Worm (Caenorhabditis elegans) whole organism, late embryonic: ENCODE data around the gene ddn-1.

ENCODE experiments used
- C08G9.2 ChIP-seq: sonication (generic microtip); optimal IDR thresholded peaks from 2 replicates; lab custom pipeline; 2016; ENCODE audit warnings: mild to moderate bottlenecking, missing genetic modification characterization, moderate library complexity, missing compliant biosample characterization
- K02D7.2 ChIP-seq: sonication (generic microtip); optimal IDR thresholded peaks from 2 replicates; lab custom pipeline; 2017; ENCODE audit warnings: mild to moderate bottlenecking, missing genetic modification characterization, missing compliant biosample characterization
- T23F11.4 ChIP-seq: fragments of 200-800 bp; sonication (Bioruptor generic); optimal IDR thresholded peaks from 2 replicates; lab custom pipeline; 2018; ENCODE audit warnings: mild to moderate bottlenecking, missing genetic modification characterization, missing compliant biosample characterization
- Y22D7AL.16 ChIP-seq: sonication (generic microtip); optimal IDR thresholded peaks from 2 replicates; lab custom pipeline; 2016; ENCODE audit warnings: missing genetic modification characterization, missing compliant biosample characterization
- ama-1 ChIP-seq: fragments of 150-350 bp; optimal IDR thresholded peaks from 2 replicates; lab custom pipeline; 2014
- ceh-19 ChIP-seq: fragments of 200-800 bp; sonication (Bioruptor generic); optimal IDR thresholded peaks from 2 replicates; lab custom pipeline; 2018; ENCODE audit warnings: mild to moderate bottlenecking, missing genetic modification characterization, missing compliant biosample characterization
- ceh-2 ChIP-seq: sonication (generic microtip); optimal IDR thresholded peaks from 2 replicates; lab custom pipeline; 2016; ENCODE audit warnings: missing genotype, missing genetic modification characterization, missing compliant biosample characterization
- ceh-22 ChIP-seq: sonication (generic microtip); optimal IDR thresholded peaks from 2 replicates; lab custom pipeline; 2017; ENCODE audit warnings: missing biosample characterization, missing genetic modification characterization
- ceh-31 ChIP-seq: sonication (generic microtip); optimal IDR thresholded peaks from 2 replicates; lab custom pipeline; 2016; ENCODE audit warnings: missing genetic modification characterization, missing compliant biosample characterization
- ceh-34 ChIP-seq: sonication (generic microtip); optimal IDR thresholded peaks from 2 replicates; lab custom pipeline; 2016; ENCODE audit warnings: mild to moderate bottlenecking, missing genetic modification characterization, missing compliant biosample characterization
- ceh-48 ChIP-seq: sonication (generic microtip); optimal IDR thresholded peaks from 2 replicates; lab custom pipeline; 2016; ENCODE audit warnings: missing genetic modification characterization, inconsistent platforms, missing compliant biosample characterization
- ceh-6 ChIP-seq: fragments of 200-800 bp; sonication (Bioruptor generic); optimal IDR thresholded peaks from 2 replicates; lab custom pipeline; 2018; ENCODE audit warnings: mild to moderate bottlenecking, missing genetic modification characterization, missing compliant biosample characterization
- ceh-9 ChIP-seq: sonication (generic microtip); optimal IDR thresholded peaks from 2 replicates; lab custom pipeline; 2016; ENCODE audit warnings: mild to moderate bottlenecking, missing genetic modification characterization, inconsistent platforms, missing compliant biosample characterization
- dmd-4 ChIP-seq: sonication (generic microtip); optimal IDR thresholded peaks from 2 replicates; lab custom pipeline; 2016; ENCODE audit warnings: borderline replicate concordance, missing genetic modification characterization, missing compliant biosample characterization
- dve-1 ChIP-seq: sonication (generic microtip); optimal IDR thresholded peaks from 2 replicates; lab custom pipeline; 2017; ENCODE audit warnings: antibody characterized with exemption, mild to moderate bottlenecking, missing genetic modification characterization, missing compliant biosample characterization
- elt-2 ChIP-seq: sonication (generic microtip); optimal IDR thresholded peaks from 2 replicates; lab custom pipeline; 2016; ENCODE audit warnings: missing genetic modification reagents, missing genetic modification characterization, missing compliant biosample characterization
- ets-4 ChIP-seq: sonication (generic microtip); optimal IDR thresholded peaks from 2 replicates; lab custom pipeline; 2016; ENCODE audit warnings: missing genetic modification characterization, missing compliant biosample characterization
- fax-1 ChIP-seq: sonication (generic microtip); optimal IDR thresholded peaks from 2 replicates; lab custom pipeline; 2016; ENCODE audit warnings: missing genotype, missing genetic modification characterization, missing compliant biosample characterization
- gmeb-2 ChIP-seq: sonication (generic microtip); optimal IDR thresholded peaks from 2 replicates; lab custom pipeline; 2016; ENCODE audit warnings: missing genetic modification characterization, inconsistent platforms, missing compliant biosample characterization
- hlh-13 ChIP-seq: fragments of 200-800 bp; sonication (Bioruptor generic); optimal IDR thresholded peaks from 2 replicates; lab custom pipeline; 2018; ENCODE audit warnings: mild to moderate bottlenecking, missing genetic modification characterization, missing compliant biosample characterization
- hlh-30 ChIP-seq: sonication (generic microtip); optimal IDR thresholded peaks from 2 replicates; lab custom pipeline; 2017; ENCODE audit warnings: antibody characterized with exemption, missing genetic modification characterization, missing compliant biosample characterization; ENCODE audit not compliant: insufficient read depth
- madf-2 ChIP-seq: sonication (generic microtip); optimal IDR thresholded peaks from 2 replicates; lab custom pipeline; 2017; ENCODE audit warnings: missing genetic modification characterization, missing compliant biosample characterization
- mec-3 ChIP-seq: sonication (generic microtip); optimal IDR thresholded peaks from 2 replicates; lab custom pipeline; 2016; ENCODE audit warnings: borderline replicate concordance, missing genetic modification characterization, missing compliant biosample characterization
- nfya-1 ChIP-seq: sonication (generic microtip); optimal IDR thresholded peaks from 2 replicates; lab custom pipeline; 2017; ENCODE audit warnings: missing genetic modification characterization, mild to moderate bottlenecking, missing compliant biosample characterization, antibody characterized with exemption, moderate library complexity
- nhr-11 ChIP-seq: fragments of 150-350 bp; optimal IDR thresholded peaks from 2 replicates; lab custom pipeline; 2014; ENCODE audit warnings: missing biosample characterization, missing genetic modification characterization
- nhr-232 ChIP-seq: sonication (generic microtip); optimal IDR thresholded peaks from 2 replicates; lab custom pipeline; 2016; ENCODE audit warnings: missing genetic modification characterization, missing compliant biosample characterization
- odd-2 ChIP-seq: sonication (generic microtip); optimal IDR thresholded peaks from 2 replicates; lab custom pipeline; 2017; ENCODE audit warnings: antibody characterized with exemption, mild to moderate bottlenecking, missing genetic modification characterization, missing compliant biosample characterization
- pax-1 ChIP-seq: fragments of 150-350 bp; optimal IDR thresholded peaks from 2 replicates; lab custom pipeline; 2014; ENCODE audit warnings: missing biosample characterization, missing genetic modification characterization
- pha-4 ChIP-seq: fragments of 150-350 bp; optimal IDR thresholded peaks from 2 replicates; lab custom pipeline; 2018; ENCODE audit warnings: missing biosample characterization, missing genetic modification reagents, missing genetic modification characterization
- rnt-1 ChIP-seq: sonication (generic microtip); optimal IDR thresholded peaks from 2 replicates; lab custom pipeline; 2016; ENCODE audit warnings: missing genetic modification characterization, missing compliant biosample characterization
- sdc-2 ChIP-seq: sonication (generic microtip); optimal IDR thresholded peaks from 2 replicates; lab custom pipeline; 2016; ENCODE audit warnings: missing genotype, missing genetic modification characterization, missing compliant biosample characterization
- sox-2 ChIP-seq: fragments of 200-800 bp; sonication (Bioruptor generic); IDR thresholded peaks from 2 replicates; pipeline ENCODE4 v1.3.6; 2022; ENCODE audit warnings: missing genetic modification reagents, missing genetic modification characterization, missing compliant biosample characterization
- syd-9 ChIP-seq: sonication (generic microtip); optimal IDR thresholded peaks from 2 replicates; lab custom pipeline; 2016; ENCODE audit warnings: mild to moderate bottlenecking, missing genetic modification characterization, moderate library complexity, missing compliant biosample characterization
- zip-5 ChIP-seq: sonication (generic microtip); optimal IDR thresholded peaks from 2 replicates; lab custom pipeline; 2016; ENCODE audit warnings: missing genetic modification characterization, missing compliant biosample characterization
- ztf-16 ChIP-seq: sonication (generic microtip); optimal IDR thresholded peaks from 2 replicates; lab custom pipeline; 2017; ENCODE audit warnings: missing genetic modification characterization, missing compliant biosample characterization

The ddn-1 gene

ce11 chrV:8799293-8799812 is 39.0 kb upstream of the ddn-1 start:
- TF ChIP-seq T23F11.4 (no peak), nhr-11 (tag; lab: Kevin White, UChicago) (no peak), sdc-2 (no peak)

ce11 chrV:8798470-8798869 is 38.2 kb upstream of the ddn-1 start:
- TF ChIP-seq rnt-1 (tag; lab: Kevin White, UChicago) (no peak), C08G9.2 (tag; lab: Kevin White, UChicago) (no peak), dmd-4 (tag; lab: Kevin White, UChicago) (no peak), sox-2 (no peak), pha-4 (no peak), madf-2 (no peak), ceh-9 (no peak), ztf-16 (tag; lab: Kevin White, UChicago) (no peak), ceh-19 (GFP tag; lab: Kevin White, UChicago) (no peak), ceh-2 (tag; lab: Kevin White, UChicago) (no peak), zip-5 (no peak)

ce11 chrV:8796889-8797288 is 36.6 kb upstream of the ddn-1 start:
- peak; percentile 49 for TF ChIP-seq ceh-31 (tag; lab: Kevin White, UChicago)
- TF ChIP-seq madf-2, result no peak

ce11 chrV:8796246-8796645 is 35.9 kb upstream of the ddn-1 start:
- TF ChIP-seq nhr-232, result no peak
- TF ChIP-seq hlh-30 (tag; lab: Kevin White, UChicago), result no peak
- no peak for TF ChIP-seq syd-9 (tag; lab: Kevin White, UChicago)
- TF ChIP-seq odd-2 (tag; lab: Kevin White, UChicago), result no peak
- no peak for TF ChIP-seq ceh-31 (tag; lab: Kevin White, UChicago)
- TF ChIP-seq madf-2, result no peak
- TF ChIP-seq fax-1 (tag; lab: Kevin White, UChicago), result no peak
- TF ChIP-seq K02D7.2 (tag; lab: Kevin White, UChicago), result no peak
- no peak for TF ChIP-seq nfya-1 (tag; lab: Kevin White, UChicago)
- no peak for TF ChIP-seq ceh-6 (GFP tag; lab: Kevin White, UChicago)
- no peak for TF ChIP-seq hlh-13
- no peak for TF ChIP-seq Y22D7AL.16 (tag; lab: Kevin White, UChicago)
- no peak for TF ChIP-seq gmeb-2 (tag; lab: Kevin White, UChicago)
- no peak for TF ChIP-seq ets-4 (tag; lab: Kevin White, UChicago)
- no peak for TF ChIP-seq ceh-48 (tag; lab: Kevin White, UChicago)
- no peak for TF ChIP-seq dve-1
- no peak for TF ChIP-seq dmd-4 (tag; lab: Kevin White, UChicago)
- TF ChIP-seq mec-3 (tag; lab: Kevin White, UChicago), result no peak

- TF ChIP-seq ceh-34 (no peak), pax-1 (tag; lab: Kevin White, UChicago) (no peak), ceh-22 (no peak), pha-4 (no peak), elt-2 (tag; lab: Kevin White, UChicago) (peak; percentile 27)
Observed at ce11 chrV:8795499-8795898, 35.2 kb upstream of the ddn-1 start.

ce11 chrV:8792814-8793213 is 32.5 kb upstream of the ddn-1 start:
- TF ChIP-seq ets-4 (tag; lab: Kevin White, UChicago) (no peak), ama-1 (lab: Kevin White, UChicago) (peak; percentile 42), ceh-2 (tag; lab: Kevin White, UChicago) (no peak), fax-1 (tag; lab: Kevin White, UChicago) (no peak), ceh-48 (tag; lab: Kevin White, UChicago) (no peak)
